Fruit fly (Drosophila melanogaster) whole organism, adult: ENCODE results near the gene BBS1.
A peak's percentile ranks its signal among the peaks of the same experiment; 100 is the strongest.

Source experiments
- CG11617 ChIP-seq: fragments of 200-800 bp; sonication (Bioruptor generic); optimal IDR thresholded peaks from 2 replicates; lab custom pipeline; 2017; ENCODE audit warnings: mild to moderate bottlenecking, missing biosample characterization, missing genetic modification reagents, missing genetic modification characterization
- CG12768 ChIP-seq: fragments of 200-800 bp; sonication (Bioruptor generic); optimal IDR thresholded peaks from 2 replicates; lab custom pipeline; 2017; ENCODE audit warnings: missing biosample characterization, missing genetic modification characterization, mild to moderate bottlenecking, moderate library complexity, missing genetic modification reagents
- CG14711 ChIP-seq: fragments of 200-800 bp; sonication (Bioruptor generic); optimal IDR thresholded peaks from 2 replicates; lab custom pipeline; 2018; ENCODE audit warnings: missing biosample characterization, mild to moderate bottlenecking, missing genetic modification characterization, moderate library complexity
- CG1620 ChIP-seq: fragments of 200-800 bp; sonication (Bioruptor generic); optimal IDR thresholded peaks from 2 replicates; lab custom pipeline; 2016; ENCODE audit warnings: missing biosample characterization, missing genetic modification characterization
- CG33017 ChIP-seq: fragments of 200-800 bp; sonication (Bioruptor generic); optimal IDR thresholded peaks from 2 replicates; lab custom pipeline; 2018; ENCODE audit warnings: missing biosample characterization, mild to moderate bottlenecking, missing genetic modification characterization, moderate library complexity
- CG5204 ChIP-seq: fragments of 200-800 bp; sonication (Bioruptor generic); optimal IDR thresholded peaks from 2 replicates; lab custom pipeline; 2016; ENCODE audit warnings: missing biosample characterization, missing genetic modification characterization
- CG7045 ChIP-seq: fragments of 200-800 bp; sonication (Bioruptor generic); optimal IDR thresholded peaks from 2 replicates; lab custom pipeline; 2017; ENCODE audit warnings: missing biosample characterization, mild to moderate bottlenecking, missing genetic modification characterization
- CG7101 ChIP-seq: fragments of 200-800 bp; sonication (Bioruptor generic); optimal IDR thresholded peaks from 2 replicates; lab custom pipeline; 2018; ENCODE audit warnings: missing biosample characterization, mild to moderate bottlenecking, missing genetic modification characterization, moderate library complexity
- Clk ChIP-seq: fragments of 200-800 bp; sonication (Bioruptor generic); optimal IDR thresholded peaks from 2 replicates; lab custom pipeline; 2017; ENCODE audit warnings: missing biosample characterization, missing genetic modification characterization
- Crg-1 ChIP-seq: fragments of 200-800 bp; sonication (Bioruptor generic); optimal IDR thresholded peaks from 2 replicates; lab custom pipeline; 2016; ENCODE audit warnings: missing biosample characterization, missing genetic modification characterization
- Hr96 ChIP-seq: fragments of 200-800 bp; sonication (Bioruptor generic); optimal IDR thresholded peaks from 2 replicates; lab custom pipeline; 2016; ENCODE audit warnings: missing biosample characterization, missing genetic modification characterization
- Mnt ChIP-seq: fragments of 200-800 bp; sonication (Bioruptor generic); optimal IDR thresholded peaks from 2 replicates; lab custom pipeline; 2016; ENCODE audit warnings: missing biosample characterization, mild to moderate bottlenecking, missing genetic modification characterization
- bab1 ChIP-seq: fragments of 200-800 bp; sonication (Bioruptor generic); optimal IDR thresholded peaks from 3 replicates; lab custom pipeline; 2019; ENCODE audit warnings: missing biosample characterization, mild to moderate bottlenecking, missing genetic modification characterization, moderate library complexity
- cic ChIP-seq: fragments of 200-800 bp; sonication (Bioruptor generic); optimal IDR thresholded peaks from 2 replicates; lab custom pipeline; 2017; ENCODE audit warnings: missing biosample characterization, mild to moderate bottlenecking, missing genetic modification characterization, moderate library complexity
- cnc ChIP-seq, 2 experiments: fragments of >200 bp; optimal IDR thresholded peaks; 2 replicates each; lab custom pipeline; 2017
- kay ChIP-seq: fragments of 200-800 bp; sonication (Bioruptor generic); peaks from one replicate; lab custom pipeline; 2016; ENCODE audit warnings: missing biosample characterization, missing genetic modification characterization, borderline replicate concordance
- ovo ChIP-seq: fragments of 200-800 bp; sonication (Bioruptor generic); optimal IDR thresholded peaks from 2 replicates; lab custom pipeline; 2016; ENCODE audit warnings: missing biosample characterization, missing genetic modification characterization
- pad ChIP-seq: fragments of 200-800 bp; sonication (Bioruptor generic); optimal IDR thresholded peaks from 3 replicates; lab custom pipeline; 2017; ENCODE audit warnings: missing biosample characterization, missing genetic modification characterization, mild to moderate bottlenecking, moderate library complexity, missing genetic modification reagents
- tj ChIP-seq: fragments of 200-800 bp; sonication (Bioruptor generic); optimal IDR thresholded peaks from 3 replicates; lab custom pipeline; 2017; ENCODE audit warnings: missing biosample characterization, mild to moderate bottlenecking, missing genetic modification characterization, moderate library complexity
- toe ChIP-seq: fragments of 200-800 bp; sonication (Bioruptor generic); optimal IDR thresholded peaks from 2 replicates; lab custom pipeline; 2016; ENCODE audit warnings: missing biosample characterization, missing genetic modification characterization

BBS1 gene

DNA sequence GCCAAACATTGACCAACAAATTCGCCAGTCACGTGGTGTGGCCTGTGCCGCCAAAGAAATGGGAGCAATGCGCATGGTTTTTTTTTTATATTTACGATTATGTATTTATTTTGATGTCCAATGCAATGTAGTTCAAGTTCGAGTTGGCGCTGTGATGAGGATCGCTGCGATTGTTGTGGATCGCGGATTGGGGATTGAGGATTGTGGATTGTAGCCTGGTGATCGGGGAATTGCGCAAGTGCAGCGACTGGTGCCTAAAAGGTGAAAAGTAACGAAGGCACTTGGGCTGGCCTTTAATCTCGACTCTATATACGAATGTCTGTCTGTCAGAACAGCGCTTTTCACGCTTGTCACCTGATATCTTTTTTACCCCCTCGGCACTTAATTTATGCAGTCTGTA is 21.2 kb upstream of the BBS1 start:
- TF ChIP-seq CG12768 (no peak), kay (GFP tag; lab: Kevin White, UChicago) (no peak), tj (GFP tag; lab: Kevin White, UChicago) (no peak), Clk (GFP tag; lab: Kevin White, UChicago) (no peak), pad (no peak), CG5204 (GFP tag; lab: Kevin White, UChicago) (no peak), CG33017 (no peak), CG11617 (GFP tag; lab: Kevin White, UChicago) (no peak)

DNA sequence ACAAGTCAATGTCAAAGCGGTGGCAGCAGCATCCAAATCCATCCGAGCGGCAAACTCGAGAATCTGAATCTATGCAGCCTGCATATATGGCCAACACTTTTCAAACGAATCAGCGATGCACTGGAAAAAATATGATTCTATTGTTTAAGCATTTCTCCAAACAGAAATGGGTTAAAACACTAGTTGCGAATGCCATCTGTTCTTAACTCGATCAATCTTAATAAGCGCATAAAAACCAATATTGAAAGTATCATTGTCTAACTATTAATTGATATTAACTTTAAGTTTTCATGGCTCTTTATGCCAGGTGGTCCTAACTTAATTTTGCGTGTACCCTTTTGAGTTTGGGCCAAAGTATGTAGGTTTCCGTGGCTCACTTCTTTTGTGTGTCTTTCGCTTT is 20.0 kb upstream of the BBS1 start:
- TF ChIP-seq cic: no peak
- no peak for TF ChIP-seq pad
- no peak for TF ChIP-seq CG33017
- no peak for TF ChIP-seq CG14711 (tag; lab: Kevin White, UChicago)
- TF ChIP-seq CG7101: no peak
- no peak for TF ChIP-seq CG11617 (GFP tag; lab: Kevin White, UChicago)
- no peak for TF ChIP-seq cnc (optimal IDR thresholded peaks at IDR 0.05; lab: Kevin White, UChicago)
- no peak for TF ChIP-seq kay (GFP tag; lab: Kevin White, UChicago)
- TF ChIP-seq Hr96 (GFP tag; lab: Kevin White, UChicago): no peak
- no peak for TF ChIP-seq Mnt (GFP tag; lab: Kevin White, UChicago)

DNA sequence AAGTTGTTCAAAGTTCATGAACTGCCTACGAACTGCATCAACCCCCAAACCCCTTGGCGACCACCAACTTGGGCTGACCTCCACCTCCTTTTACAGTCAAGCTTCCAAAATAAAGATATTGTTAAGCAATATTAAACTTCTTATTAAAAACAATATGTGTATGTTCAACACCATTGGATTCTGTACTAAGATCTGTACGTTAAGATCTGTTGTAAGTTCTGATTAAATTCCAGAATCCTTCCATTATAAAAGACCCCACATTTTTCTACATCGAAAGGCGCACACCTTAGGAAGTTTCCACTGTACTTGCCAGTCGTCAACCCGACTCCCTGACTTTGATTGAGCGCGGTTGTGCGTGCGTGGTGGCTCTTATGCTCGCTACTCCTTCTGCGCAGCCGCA is 12.7 kb upstream of the BBS1 start:
- TF ChIP-seq cnc (optimal IDR thresholded peaks at IDR 0.05; lab: Kevin White, UChicago): no peak
- no peak for TF ChIP-seq CG7101
- no peak for TF ChIP-seq kay (GFP tag; lab: Kevin White, UChicago)
- TF ChIP-seq Mnt (GFP tag; lab: Kevin White, UChicago): no peak
- no peak for TF ChIP-seq CG14711 (tag; lab: Kevin White, UChicago)
- no peak for TF ChIP-seq CG7045 (GFP tag; lab: Kevin White, UChicago)
- no peak for TF ChIP-seq cic
- TF ChIP-seq bab1 (GFP tag; lab: Kevin White, UChicago): no peak
- no peak for TF ChIP-seq ovo (GFP tag; lab: Kevin White, UChicago)
- no peak for TF ChIP-seq CG33017
- TF ChIP-seq toe: no peak
- TF ChIP-seq CG12768: no peak
- no peak for TF ChIP-seq Crg-1
- no peak for TF ChIP-seq pad
- no peak for TF ChIP-seq tj (GFP tag; lab: Kevin White, UChicago)
- TF ChIP-seq Hr96 (GFP tag; lab: Kevin White, UChicago): no peak
- TF ChIP-seq CG5204 (GFP tag; lab: Kevin White, UChicago): no peak

DNA sequence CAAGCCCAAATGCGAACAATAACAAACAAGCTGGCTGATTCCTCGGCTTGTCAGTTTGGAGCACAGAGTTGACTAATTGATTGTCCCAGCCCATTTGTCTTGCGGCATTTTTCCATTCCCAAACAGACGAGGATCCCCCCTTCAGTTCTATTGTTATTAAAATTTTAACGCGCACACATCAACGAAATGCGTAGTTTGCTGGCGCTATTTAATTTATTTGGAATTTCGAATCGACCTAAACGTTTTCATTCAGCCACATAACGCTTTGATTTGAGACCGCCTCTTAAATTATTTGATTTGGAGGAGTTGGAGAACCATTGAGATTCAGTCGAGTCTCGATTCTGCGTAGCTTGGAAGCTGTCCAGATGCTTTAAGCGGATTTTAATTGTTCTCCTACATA is 9.8 kb upstream of the BBS1 start:
- TF ChIP-seq Crg-1 (no peak), ovo (GFP tag; lab: Kevin White, UChicago) (no peak), CG14711 (tag; lab: Kevin White, UChicago) (no peak), kay (GFP tag; lab: Kevin White, UChicago) (no peak)

DNA sequence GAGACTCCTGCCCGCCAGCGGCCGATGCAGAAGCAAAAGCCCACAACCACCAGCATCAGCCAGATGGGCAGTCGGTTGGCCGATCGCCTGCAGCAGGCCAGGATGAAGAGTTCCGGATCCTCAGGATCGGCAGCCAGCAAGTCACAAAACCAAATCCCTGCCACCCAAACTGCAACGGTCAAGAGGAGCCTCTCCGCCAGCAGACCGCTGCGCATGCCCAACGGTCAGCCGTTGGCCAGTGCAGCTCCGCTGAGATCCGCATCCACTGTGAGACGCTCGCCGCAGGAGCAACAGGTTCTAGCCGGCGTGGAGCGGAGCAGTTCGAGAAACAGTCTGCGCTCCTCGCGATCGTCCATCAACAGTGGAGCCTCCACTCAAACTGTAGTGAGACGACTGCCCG is 3.6 kb upstream of the BBS1 start:
- TF ChIP-seq CG7045 (GFP tag; lab: Kevin White, UChicago): no peak
- no peak for TF ChIP-seq CG12768
- no peak for TF ChIP-seq CG11617 (GFP tag; lab: Kevin White, UChicago)
- no peak for TF ChIP-seq Mnt (GFP tag; lab: Kevin White, UChicago)
- TF ChIP-seq CG14711 (tag; lab: Kevin White, UChicago): no peak
- no peak for TF ChIP-seq pad
- no peak for TF ChIP-seq toe
- no peak for TF ChIP-seq cnc (optimal IDR thresholded peaks at IDR 0.05; lab: Kevin White, UChicago)
- no peak for TF ChIP-seq Crg-1
- TF ChIP-seq cic: no peak
- no peak for TF ChIP-seq CG33017
- no peak for TF ChIP-seq kay (GFP tag; lab: Kevin White, UChicago)
- no peak for TF ChIP-seq CG5204 (GFP tag; lab: Kevin White, UChicago)
- TF ChIP-seq bab1 (GFP tag; lab: Kevin White, UChicago): no peak
- no peak for TF ChIP-seq Clk (GFP tag; lab: Kevin White, UChicago)
- no peak for TF ChIP-seq ovo (GFP tag; lab: Kevin White, UChicago)
- no peak for TF ChIP-seq CG1620 (GFP tag; lab: Kevin White, UChicago)
- TF ChIP-seq tj (GFP tag; lab: Kevin White, UChicago): no peak
- TF ChIP-seq CG7101: no peak

DNA sequence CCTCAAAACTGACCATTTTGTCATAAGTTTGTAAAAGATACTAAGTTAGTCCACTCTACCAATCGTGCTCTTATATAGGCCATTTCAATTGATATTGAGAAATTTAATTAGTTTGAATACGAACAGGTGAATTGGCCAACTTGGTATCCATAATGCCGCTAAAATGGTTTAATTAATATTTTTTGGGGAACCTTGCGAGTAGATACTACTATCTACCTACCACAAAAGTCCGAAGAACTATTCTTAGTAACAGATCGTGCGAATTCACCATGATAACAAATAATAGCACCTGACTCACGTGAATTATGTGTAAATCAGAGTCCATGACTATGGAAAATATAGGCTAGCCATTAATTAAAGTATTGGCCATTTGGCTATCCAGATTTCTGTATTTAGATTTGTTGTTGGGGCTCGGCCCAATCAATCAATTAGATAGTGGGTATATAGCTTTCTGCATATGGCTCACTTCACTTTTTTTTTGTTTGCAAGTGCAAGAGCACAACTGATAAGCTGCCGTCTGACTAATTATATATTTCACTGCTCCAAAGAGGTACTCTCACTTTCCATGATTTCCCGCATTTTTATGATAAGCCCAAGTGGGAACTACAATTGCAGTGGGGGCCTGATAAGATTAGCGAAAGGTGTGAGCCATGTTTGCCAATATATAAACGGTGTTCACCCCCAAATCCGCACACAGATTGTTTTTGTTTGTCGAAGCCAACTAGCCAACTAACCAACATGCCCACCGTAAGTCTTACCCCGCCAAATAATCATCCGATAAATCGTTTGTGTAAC is 2.7 kb downstream of the BBS1 start, which contains the start of the genes Acbp4 and Acbp6:
Acbp4 (minus strand) TSS at position 51 of the 795 bp plus-strand sequence.
Acbp6 (plus strand) TSS at position 690 of the 795 bp plus-strand sequence.
- no peak for TF ChIP-seq Mnt (GFP tag; lab: Kevin White, UChicago)
- peak; percentile 59 for TF ChIP-seq cic

DNA sequence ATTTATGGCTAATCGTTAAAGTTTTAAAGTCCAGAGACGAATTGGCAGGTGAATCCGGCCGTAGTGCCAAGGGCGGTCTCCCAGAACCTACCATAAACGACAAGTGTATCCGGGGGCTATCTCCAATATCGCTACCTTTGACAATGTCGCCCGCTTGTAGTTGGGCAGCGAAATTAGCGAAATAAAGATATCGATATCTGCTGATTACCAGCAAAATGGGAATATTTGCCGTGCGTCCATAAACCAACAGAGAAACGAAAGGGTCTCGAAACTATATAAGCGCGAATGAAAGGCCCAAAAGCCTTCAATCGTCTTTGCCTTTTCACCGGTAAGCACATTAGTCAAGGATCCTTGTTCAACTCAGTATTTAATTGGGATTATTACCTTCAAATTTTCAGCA is 4.9 kb downstream of the BBS1 start, which contains the start of gene Acbp3:
Acbp3 (plus strand) TSS at position 301 of the 400 bp plus-strand sequence.
- TF ChIP-seq CG11617 (GFP tag; lab: Kevin White, UChicago) (no peak), CG12768 (no peak), cic (no peak), tj (GFP tag; lab: Kevin White, UChicago) (no peak), CG7045 (GFP tag; lab: Kevin White, UChicago) (no peak), CG33017 (no peak), Clk (GFP tag; lab: Kevin White, UChicago) (no peak), pad (no peak), Hr96 (GFP tag; lab: Kevin White, UChicago) (no peak)
